Worm (Caenorhabditis elegans): Measurements from ENCODE around the gene hcp-1.

hcp-1 gene

DNA sequence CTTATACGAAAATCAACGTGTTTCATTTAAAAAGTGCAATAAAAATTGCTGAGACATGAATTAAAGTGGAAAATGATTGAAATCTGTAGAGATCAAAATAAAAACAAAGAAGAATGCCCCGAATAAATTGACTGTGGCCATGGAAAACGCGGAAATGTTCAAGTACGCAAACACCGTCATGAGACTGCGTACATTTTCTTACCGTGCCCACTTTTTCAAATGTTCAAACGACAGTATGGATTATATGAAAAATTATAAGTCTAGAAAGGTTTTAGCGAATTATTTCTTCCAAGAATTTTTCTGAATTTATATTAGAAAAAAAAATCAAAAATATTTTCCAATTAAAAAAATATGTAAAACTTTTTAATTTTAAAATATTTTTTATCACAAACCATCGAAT, 17.5 kb downstream of the hcp-1 start:
- TF ChIP-seq sea-1 (GFP tag; conservative IDR thresholded peaks at IDR 0.05) (no peak), tra-4 (tag; optimal IDR thresholded peaks at IDR 0.05) (no peak), hnd-1 (tag; optimal IDR thresholded peaks at IDR 0.05) (no peak), ama-1 (optimal IDR thresholded peaks at IDR 0.05) (no peak), hmg-4 (GFP tag; optimal IDR thresholded peaks at IDR 0.05) (no peak), ets-7 (tag; optimal IDR thresholded peaks at IDR 0.05) (no peak), tbx-37 (GFP tag; conservative IDR thresholded peaks at IDR 0.05) (no peak), tbx-11 (GFP tag; IDR thresholded peaks at IDR 0.05) (no peak), ceh-36 (tag; optimal IDR thresholded peaks at IDR 0.05) (no peak), ceh-13 (GFP tag; optimal IDR thresholded peaks at IDR 0.05) (no peak), pes-1 (GFP tag; IDR thresholded peaks at IDR 0.05) (no peak), scrt-1 (GFP tag; IDR thresholded peaks at IDR 0.05) (no peak), F13C5.2 (tag; optimal IDR thresholded peaks at IDR 0.05) (no peak), hmbx-1 (tag; optimal IDR thresholded peaks at IDR 0.05) (no peak), aly-1 (tag; optimal IDR thresholded peaks at IDR 0.05) (no peak), flt-1 (GFP tag; IDR thresholded peaks at IDR 0.05) (no peak)

DNA sequence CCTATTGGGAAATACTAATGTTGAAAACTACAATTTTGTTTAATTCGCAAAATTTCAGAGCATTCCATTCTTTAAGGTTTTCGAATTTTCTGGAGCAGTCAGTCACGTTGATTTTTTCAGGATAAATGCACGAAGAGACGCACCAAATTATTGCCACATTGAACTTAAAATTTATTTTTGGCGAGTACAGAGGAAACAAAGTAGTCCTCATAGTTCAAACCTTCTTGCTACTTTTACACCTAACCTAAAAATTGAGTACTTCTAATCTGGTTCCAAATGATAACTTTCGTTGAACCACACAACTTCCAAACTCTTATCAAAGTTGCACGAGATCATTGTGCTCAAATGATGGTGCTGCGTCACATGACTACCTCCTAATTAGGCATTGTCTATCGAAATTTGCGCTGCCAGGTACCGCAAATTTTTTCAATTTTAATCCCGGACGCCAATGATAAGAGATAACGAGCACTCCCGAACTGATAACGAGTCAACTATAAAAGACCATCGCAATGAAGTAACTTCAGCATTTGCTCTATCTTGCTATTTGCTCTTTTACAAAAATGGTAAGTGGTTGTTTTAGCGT, 20.2 kb downstream of the hcp-1 start, which contains the start of gene cpr-4:
Gene cpr-4 (plus strand): TSS at position 523 of the 583 bp plus-strand sequence.
- TF ChIP-seq flt-1 (GFP tag; IDR thresholded peaks at IDR 0.05) (no peak), F13C5.2 (tag; optimal IDR thresholded peaks at IDR 0.05) (no peak), tbx-11 (GFP tag; IDR thresholded peaks at IDR 0.05) (no peak), hmg-4 (GFP tag; optimal IDR thresholded peaks at IDR 0.05) (no peak), tbx-37 (GFP tag; conservative IDR thresholded peaks at IDR 0.05) (no peak), sea-1 (GFP tag; conservative IDR thresholded peaks at IDR 0.05) (no peak), pes-1 (GFP tag; IDR thresholded peaks at IDR 0.05) (no peak), aly-1 (tag; optimal IDR thresholded peaks at IDR 0.05) (no peak), scrt-1 (GFP tag; IDR thresholded peaks at IDR 0.05) (no peak), B0310.2 (tag; optimal IDR thresholded peaks at IDR 0.05) (no peak), ceh-36 (tag; optimal IDR thresholded peaks at IDR 0.05) (no peak), ceh-13 (GFP tag; optimal IDR thresholded peaks at IDR 0.05) (no peak), tra-4 (tag; optimal IDR thresholded peaks at IDR 0.05) (no peak), ets-7 (tag; optimal IDR thresholded peaks at IDR 0.05) (no peak), ama-1 (optimal IDR thresholded peaks at IDR 0.05) (no peak), hmbx-1 (tag; optimal IDR thresholded peaks at IDR 0.05) (no peak), hnd-1 (tag; optimal IDR thresholded peaks at IDR 0.05) (no peak)

DNA sequence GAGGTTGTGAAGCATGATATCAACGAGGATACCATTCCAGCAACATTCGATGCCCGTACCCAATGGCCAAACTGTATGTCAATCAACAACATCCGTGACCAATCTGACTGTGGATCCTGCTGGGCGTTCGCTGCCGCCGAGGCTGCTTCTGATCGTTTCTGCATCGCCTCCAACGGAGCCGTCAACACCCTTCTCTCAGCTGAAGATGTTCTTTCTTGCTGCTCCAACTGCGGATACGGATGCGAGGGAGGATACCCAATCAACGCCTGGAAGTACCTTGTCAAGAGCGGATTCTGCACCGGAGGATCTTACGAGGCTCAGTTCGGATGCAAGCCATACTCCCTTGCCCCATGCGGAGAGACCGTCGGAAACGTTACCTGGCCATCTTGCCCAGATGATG, 21.0 kb downstream of the hcp-1 start:
- TF ChIP-seq tbx-37 (GFP tag; conservative IDR thresholded peaks at IDR 0.05) = no peak
- no peak for TF ChIP-seq hmg-4 (GFP tag; optimal IDR thresholded peaks at IDR 0.05)
- no peak for TF ChIP-seq sea-1 (GFP tag; conservative IDR thresholded peaks at IDR 0.05)
- TF ChIP-seq ama-1 (optimal IDR thresholded peaks at IDR 0.05) = no peak
- no peak for TF ChIP-seq tra-4 (tag; optimal IDR thresholded peaks at IDR 0.05)
- no peak for TF ChIP-seq pes-1 (GFP tag; IDR thresholded peaks at IDR 0.05)
- TF ChIP-seq F13C5.2 (tag; optimal IDR thresholded peaks at IDR 0.05) = no peak

DNA sequence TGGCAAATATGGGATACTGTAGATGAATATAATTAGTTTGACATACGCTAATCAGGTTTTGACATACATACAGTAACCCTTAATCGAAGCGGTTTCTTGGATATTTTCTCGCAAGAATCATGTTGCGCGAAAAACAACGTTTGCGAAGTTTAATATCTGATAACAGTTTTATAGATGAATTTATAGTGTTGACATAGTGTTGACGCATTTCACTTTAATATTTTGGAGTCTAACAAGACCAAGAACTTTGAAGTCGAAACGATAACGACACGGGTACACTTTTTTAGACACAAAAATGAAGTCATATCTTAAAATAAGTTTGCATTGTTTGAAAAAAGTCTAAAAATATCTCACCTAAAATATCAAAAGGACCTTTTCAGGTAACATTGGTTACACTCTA, 22.3 kb downstream of the hcp-1 start:
- TF ChIP-seq sea-1 (GFP tag; conservative IDR thresholded peaks at IDR 0.05) = no peak
- no peak for TF ChIP-seq F13C5.2 (tag; optimal IDR thresholded peaks at IDR 0.05)
- TF ChIP-seq ama-1 (optimal IDR thresholded peaks at IDR 0.05) = no peak
- no peak for TF ChIP-seq tra-4 (tag; optimal IDR thresholded peaks at IDR 0.05)
- no peak for TF ChIP-seq B0310.2 (tag; optimal IDR thresholded peaks at IDR 0.05)
- TF ChIP-seq flt-1 (GFP tag; IDR thresholded peaks at IDR 0.05) = no peak
- no peak for TF ChIP-seq aly-1 (tag; optimal IDR thresholded peaks at IDR 0.05)
- TF ChIP-seq tbx-11 (GFP tag; IDR thresholded peaks at IDR 0.05) = no peak
- TF ChIP-seq ceh-13 (GFP tag; optimal IDR thresholded peaks at IDR 0.05) = no peak

DNA sequence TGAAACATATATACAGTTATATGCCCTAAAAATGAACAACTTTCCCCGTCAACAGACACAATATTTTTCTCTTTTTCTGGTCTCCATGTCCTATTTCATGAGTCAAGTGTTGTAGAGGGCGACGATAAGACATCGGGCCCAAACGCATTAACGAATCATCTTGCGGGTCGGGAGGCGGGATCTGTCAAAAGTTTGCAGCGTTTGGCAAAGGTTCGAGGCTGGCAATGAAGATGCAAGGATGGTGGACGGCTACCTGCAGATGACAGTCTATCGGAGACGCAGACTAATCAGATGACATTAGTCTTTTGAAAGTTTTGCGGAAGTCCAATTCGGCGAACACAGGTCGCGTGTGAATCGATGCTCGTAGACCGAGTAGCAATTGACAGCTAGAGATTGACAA, 26.8 kb downstream of the hcp-1 start:
- TF ChIP-seq ets-7 (tag; optimal IDR thresholded peaks at IDR 0.05) (no peak), pes-1 (GFP tag; IDR thresholded peaks at IDR 0.05) (no peak), hnd-1 (tag; optimal IDR thresholded peaks at IDR 0.05) (no peak), scrt-1 (GFP tag; IDR thresholded peaks at IDR 0.05) (no peak), ama-1 (optimal IDR thresholded peaks at IDR 0.05) (no peak), hmbx-1 (tag; optimal IDR thresholded peaks at IDR 0.05) (no peak), tra-4 (tag; optimal IDR thresholded peaks at IDR 0.05) (no peak), ceh-13 (GFP tag; optimal IDR thresholded peaks at IDR 0.05) (no peak), flt-1 (GFP tag; IDR thresholded peaks at IDR 0.05) (no peak), F13C5.2 (tag; optimal IDR thresholded peaks at IDR 0.05) (no peak), aly-1 (tag; optimal IDR thresholded peaks at IDR 0.05) (no peak), tbx-11 (GFP tag; IDR thresholded peaks at IDR 0.05) (no peak), sea-1 (GFP tag; conservative IDR thresholded peaks at IDR 0.05) (no peak), hmg-4 (GFP tag; optimal IDR thresholded peaks at IDR 0.05) (no peak), ceh-36 (tag; optimal IDR thresholded peaks at IDR 0.05) (no peak), tbx-37 (GFP tag; conservative IDR thresholded peaks at IDR 0.05) (no peak), B0310.2 (tag; optimal IDR thresholded peaks at IDR 0.05) (no peak)

DNA sequence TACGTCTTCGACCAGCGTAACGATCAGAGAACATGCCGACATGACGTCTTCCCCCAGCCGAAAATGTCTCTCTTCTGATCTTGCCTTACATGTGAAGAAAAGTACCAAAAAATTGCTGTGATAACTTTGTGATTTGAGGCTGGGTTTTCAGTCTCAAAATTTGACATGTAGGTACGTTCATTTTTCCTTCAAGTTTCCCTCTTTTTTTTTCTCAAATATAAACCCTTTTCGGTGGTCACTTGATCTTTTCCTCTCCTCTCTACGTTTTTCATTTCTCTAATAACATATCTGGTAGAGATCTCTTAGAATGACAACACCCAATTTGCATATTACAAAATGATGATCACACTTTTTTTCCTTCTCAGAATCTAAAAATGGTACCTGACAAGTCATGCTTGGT, 27.9 kb downstream of the hcp-1 start, which contains the start of gene nhr-37:
Gene nhr-37 (plus strand): TSS at position 301 of the 400 bp plus-strand sequence.
- TF ChIP-seq B0310.2 (tag; optimal IDR thresholded peaks at IDR 0.05) = no peak
- no peak for TF ChIP-seq pes-1 (GFP tag; IDR thresholded peaks at IDR 0.05)
- TF ChIP-seq tbx-37 (GFP tag; conservative IDR thresholded peaks at IDR 0.05) = no peak
- TF ChIP-seq tbx-11 (GFP tag; IDR thresholded peaks at IDR 0.05) = no peak
- TF ChIP-seq F13C5.2 (tag; optimal IDR thresholded peaks at IDR 0.05) = no peak

DNA sequence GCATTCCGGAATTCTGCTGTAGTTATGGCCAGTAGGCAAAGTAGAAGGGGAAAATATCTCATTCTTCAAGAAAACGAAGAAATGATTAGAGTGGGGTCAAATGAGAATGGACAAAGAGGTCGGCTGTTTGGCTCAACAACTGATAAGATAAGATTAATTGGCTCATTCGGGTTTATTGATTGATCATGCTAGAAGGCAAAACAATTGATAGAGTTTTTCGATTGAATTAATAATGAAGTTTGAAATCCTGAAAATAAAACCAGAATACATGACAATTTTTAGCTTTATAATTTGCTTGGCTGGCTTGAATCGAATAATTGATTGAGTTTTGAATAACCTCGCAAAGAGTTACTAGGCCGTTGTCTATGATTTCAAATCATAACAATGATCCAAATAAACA, 32.2 kb downstream of the hcp-1 start, which contains the start of gene ppt-1:
Gene ppt-1 (minus strand): TSS at position 101 of the 400 bp plus-strand sequence.
- no peak for TF ChIP-seq ets-7 (tag; optimal IDR thresholded peaks at IDR 0.05)

DNA sequence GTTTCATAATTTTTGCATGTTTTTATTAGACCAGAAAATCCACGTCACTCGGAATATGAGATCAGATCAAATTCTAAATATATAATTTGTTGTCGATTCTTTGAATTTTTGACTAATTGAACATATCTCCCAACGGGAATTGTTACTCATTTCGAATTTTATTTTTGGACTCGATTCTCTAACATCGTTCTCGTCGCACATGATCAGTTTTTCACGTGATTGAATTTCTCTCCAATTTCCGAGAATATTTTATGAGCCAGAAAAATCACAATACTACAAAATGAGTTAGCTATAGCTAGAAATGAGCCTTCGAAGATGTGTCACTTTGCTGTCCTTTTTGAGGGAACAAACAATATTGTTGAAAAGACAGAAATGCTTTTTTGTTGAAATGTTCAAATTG, 36.8 kb downstream of the hcp-1 start:
- TF ChIP-seq F13C5.2 (tag; optimal IDR thresholded peaks at IDR 0.05) = no peak
- no peak for TF ChIP-seq hnd-1 (tag; optimal IDR thresholded peaks at IDR 0.05)
- TF ChIP-seq flt-1 (GFP tag; IDR thresholded peaks at IDR 0.05) = no peak
- no peak for TF ChIP-seq tra-4 (tag; optimal IDR thresholded peaks at IDR 0.05)
- no peak for TF ChIP-seq ama-1 (optimal IDR thresholded peaks at IDR 0.05)
- TF ChIP-seq ets-7 (tag; optimal IDR thresholded peaks at IDR 0.05) = no peak
- no peak for TF ChIP-seq B0310.2 (tag; optimal IDR thresholded peaks at IDR 0.05)
- TF ChIP-seq tbx-11 (GFP tag; IDR thresholded peaks at IDR 0.05) = no peak
- TF ChIP-seq sea-1 (GFP tag; conservative IDR thresholded peaks at IDR 0.05) = no peak
- no peak for TF ChIP-seq scrt-1 (GFP tag; IDR thresholded peaks at IDR 0.05)
- no peak for TF ChIP-seq ceh-36 (tag; optimal IDR thresholded peaks at IDR 0.05)
- no peak for TF ChIP-seq aly-1 (tag; optimal IDR thresholded peaks at IDR 0.05)
- no peak for TF ChIP-seq tbx-37 (GFP tag; conservative IDR thresholded peaks at IDR 0.05)

Data from whole organism, early embryonic.